Worm (Caenorhabditis elegans) whole organism, young adult: Measurements from ENCODE around the gene F44E2.6.
A peak's percentile ranks its signal among the peaks of the same experiment; 100 is the strongest.

ENCODE experiments used
- B0019.2 ChIP-seq: fragments of 200-800 bp; sonication (Bioruptor generic); conservative IDR thresholded peaks from 2 replicates; pipeline ENCODE4 v1.3.6; 2022; ENCODE audit warnings: missing genetic modification reagents, missing genetic modification characterization, missing compliant biosample characterization
- C06A6.2 ChIP-seq: fragments of 200-800 bp; sonication (Bioruptor generic); conservative IDR thresholded peaks from 2 replicates; pipeline ENCODE4 v1.3.6; 2022; ENCODE audit warnings: missing genetic modification characterization, missing compliant biosample characterization
- D2030.7 ChIP-seq: fragments of 200-800 bp; sonication (Bioruptor generic); IDR thresholded peaks from 2 replicates; pipeline ENCODE4 v1.3.6; 2022; ENCODE audit warnings: missing genetic modification reagents, missing genetic modification characterization, missing compliant biosample characterization
- F10E7.11 ChIP-seq: sonication (generic microtip); optimal IDR thresholded peaks from 2 replicates; lab custom pipeline; 2017; ENCODE audit warnings: mild to moderate bottlenecking, missing genetic modification characterization, moderate library complexity, missing compliant biosample characterization
- F22D6.2 ChIP-seq: sonication (generic microtip); optimal IDR thresholded peaks from 2 replicates; lab custom pipeline; 2016; ENCODE audit warnings: mild to moderate bottlenecking, missing genetic modification characterization, missing compliant biosample characterization
- F37B4.10 ChIP-seq: fragments of 200-800 bp; sonication (Bioruptor generic); IDR thresholded peaks from 2 replicates; pipeline ENCODE4 v1.3.6; 2022; ENCODE audit warnings: missing genetic modification characterization, missing compliant biosample characterization
- F52B5.7 ChIP-seq: sonication (generic microtip); optimal IDR thresholded peaks from 2 replicates; lab custom pipeline; 2016; ENCODE audit warnings: mild to moderate bottlenecking, missing genetic modification characterization, missing compliant biosample characterization
- F55B11.4 ChIP-seq: sonication (generic microtip); optimal IDR thresholded peaks from 2 replicates; lab custom pipeline; 2016; ENCODE audit warnings: missing compliant biosample characterization, missing genetic modification characterization, borderline replicate concordance; ENCODE audit not compliant: insufficient read depth
- Y56A3A.18 ChIP-seq: fragments of 200-800 bp; sonication (Bioruptor generic); IDR thresholded peaks from 2 replicates; pipeline ENCODE4 v1.3.6; 2022; ENCODE audit warnings: missing genetic modification reagents, missing genetic modification characterization, missing compliant biosample characterization
- aptf-3 ChIP-seq: fragments of 200-800 bp; sonication (Bioruptor generic); IDR thresholded peaks from 2 replicates; pipeline ENCODE4 v1.3.6; 2022; ENCODE audit warnings: missing genetic modification characterization, missing compliant biosample characterization
- bed-2 ChIP-seq: fragments of 200-800 bp; sonication (Bioruptor generic); IDR thresholded peaks from 2 replicates; pipeline ENCODE4 v1.3.6; 2022; ENCODE audit warnings: missing genetic modification reagents, missing genetic modification characterization, missing compliant biosample characterization
- ceh-27 ChIP-seq: fragments of 200-800 bp; sonication (Bioruptor generic); optimal IDR thresholded peaks from 2 replicates; lab custom pipeline; 2018; ENCODE audit warnings: mild to moderate bottlenecking, missing genetic modification characterization, moderate library complexity, missing compliant biosample characterization
- ceh-79 ChIP-seq: sonication (generic microtip); optimal IDR thresholded peaks from 2 replicates; lab custom pipeline; 2017; ENCODE audit warnings: mild to moderate bottlenecking, missing genetic modification characterization, missing compliant biosample characterization
- die-1 ChIP-seq: sonication (generic microtip); optimal IDR thresholded peaks from 2 replicates; lab custom pipeline; 2016; ENCODE audit warnings: missing genotype, mild to moderate bottlenecking, missing genetic modification characterization, missing compliant biosample characterization
- dpff-1 ChIP-seq: sonication (generic microtip); optimal IDR thresholded peaks from 2 replicates; lab custom pipeline; 2017; ENCODE audit warnings: mild to moderate bottlenecking, missing genetic modification characterization, missing compliant biosample characterization
- efl-1 ChIP-seq: fragments of 150-350 bp; optimal IDR thresholded peaks from 2 replicates; lab custom pipeline; 2014; ENCODE audit warnings: missing biosample characterization, missing genetic modification reagents, missing genetic modification characterization
- ekl-4 ChIP-seq: fragments of 200-800 bp; sonication (Bioruptor generic); IDR thresholded peaks from 2 replicates; pipeline ENCODE4 v1.3.6; 2022; ENCODE audit warnings: missing genetic modification reagents, missing genetic modification characterization, missing compliant biosample characterization
- ets-4 ChIP-seq: fragments of 200-800 bp; sonication (Bioruptor generic); optimal IDR thresholded peaks from 2 replicates; lab custom pipeline; 2018; ENCODE audit warnings: mild to moderate bottlenecking, missing genetic modification characterization, missing compliant biosample characterization
- hlh-12 ChIP-seq: sonication (generic microtip); optimal IDR thresholded peaks from 2 replicates; lab custom pipeline; 2016; ENCODE audit warnings: missing genetic modification characterization, missing compliant biosample characterization
- hmg-20 ChIP-seq: fragments of 200-800 bp; sonication (Bioruptor generic); IDR thresholded peaks from 2 replicates; pipeline ENCODE4 v1.3.6; 2022; ENCODE audit warnings: missing genetic modification reagents, missing genetic modification characterization, missing compliant biosample characterization
- hrde-1 ChIP-seq: sonication (generic microtip); optimal IDR thresholded peaks from 2 replicates; lab custom pipeline; 2016; ENCODE audit warnings: missing genetic modification characterization, mild to moderate bottlenecking, missing compliant biosample characterization, moderate library complexity, missing genotype, missing genetic modification reagents, borderline replicate concordance
- hsf-1 ChIP-seq: fragments of 200-800 bp; sonication (Bioruptor generic); IDR thresholded peaks from 2 replicates; pipeline ENCODE4 v1.3.6; 2022; ENCODE audit warnings: missing genetic modification reagents, missing genetic modification characterization, missing compliant biosample characterization
- let-607 ChIP-seq, 2 experiments: fragments of 200-800 bp in 1 of 2; sonication (Bioruptor generic) in 1 of 2; sonication (generic microtip) in 1 of 2; optimal IDR thresholded peaks; 2 replicates each; lab custom pipeline; 2016 to 2018; ENCODE audit warnings: mild to moderate bottlenecking in 2 of 2, missing compliant biosample characterization in 2 of 2, missing genetic modification characterization in 2 of 2, moderate library complexity in 2 of 2, missing genotype in 1 of 2
- lin-35 ChIP-seq, 3 experiments: fragments of 150-350 bp in 2 of 3; sonication (generic microtip) in 1 of 3; optimal IDR thresholded peaks; 2 replicates each; lab custom pipeline; 2014 to 2018; ENCODE audit warnings: missing biosample characterization in 3 of 3, missing genetic modification characterization in 3 of 3, missing genetic modification reagents in 3 of 3
- lsy-27 ChIP-seq: sonication (generic microtip); optimal IDR thresholded peaks from 2 replicates; lab custom pipeline; 2017; ENCODE audit warnings: missing genetic modification characterization, mild to moderate bottlenecking, missing compliant biosample characterization, antibody characterized with exemption, missing genotype, borderline replicate concordance; ENCODE audit not compliant: insufficient read depth
- mcd-1 ChIP-seq: fragments of 200-800 bp; sonication (Bioruptor generic); IDR thresholded peaks from 2 replicates; pipeline ENCODE4 v1.3.6; 2022; ENCODE audit warnings: missing genetic modification reagents, missing genetic modification characterization, missing compliant biosample characterization
- mes-4 ChIP-seq: sonication (generic microtip); optimal IDR thresholded peaks from 2 replicates; lab custom pipeline; 2016; ENCODE audit warnings: missing genotype, missing genetic modification characterization, missing compliant biosample characterization
- mxl-1 ChIP-seq: sonication (generic microtip); optimal IDR thresholded peaks from 2 replicates; lab custom pipeline; 2016; ENCODE audit warnings: missing genetic modification characterization, missing compliant biosample characterization
- nfyb-1 ChIP-seq: fragments of 200-800 bp; sonication (Bioruptor generic); IDR thresholded peaks from 2 replicates; pipeline ENCODE4 v1.3.6; 2022; ENCODE audit warnings: missing genetic modification reagents, missing genetic modification characterization, missing compliant biosample characterization
- nhr-27 ChIP-seq: fragments of 200-800 bp; sonication (Bioruptor generic); optimal IDR thresholded peaks from 2 replicates; lab custom pipeline; 2018; ENCODE audit warnings: mild to moderate bottlenecking, missing genetic modification characterization, moderate library complexity, missing compliant biosample characterization
- nhr-90 ChIP-seq: sonication (generic microtip); optimal IDR thresholded peaks from 2 replicates; lab custom pipeline; 2016; ENCODE audit warnings: missing genotype, mild to moderate bottlenecking, missing genetic modification characterization, missing compliant biosample characterization
- pha-4 ChIP-seq: fragments of 150-350 bp; sonication (generic microtip); optimal IDR thresholded peaks from 2 replicates; lab custom pipeline; 2014; ENCODE audit warnings: missing biosample characterization, missing genetic modification reagents, missing genetic modification characterization
- snpc-4 ChIP-seq, 5 experiments: fragments of 150-350 bp in 1 of 5; sonication (generic microtip) in 4 of 5; optimal IDR thresholded peaks; 2 replicates each; lab custom pipeline; 2014 to 2018; ENCODE audit warnings: missing genetic modification characterization in 5 of 5, missing biosample characterization in 3 of 5, antibody characterized with exemption in 2 of 5, mild to moderate bottlenecking in 2 of 5, missing compliant biosample characterization in 2 of 5, missing genotype in 2 of 5, moderate library complexity in 2 of 5, missing genetic modification reagents in 1 of 5
- somi-1 ChIP-seq: fragments of 200-800 bp; sonication (Bioruptor generic); optimal IDR thresholded peaks from 2 replicates; lab custom pipeline; 2018; ENCODE audit warnings: mild to moderate bottlenecking, missing genetic modification characterization, missing compliant biosample characterization
- tbx-9 ChIP-seq: sonication (generic microtip); optimal IDR thresholded peaks from 2 replicates; lab custom pipeline; 2016; ENCODE audit warnings: borderline replicate concordance, missing genetic modification characterization, inconsistent platforms, missing compliant biosample characterization
- tlf-1 ChIP-seq: fragments of 200-800 bp; sonication (Bioruptor generic); optimal IDR thresholded peaks from 2 replicates; lab custom pipeline; 2018; ENCODE audit warnings: mild to moderate bottlenecking, missing genetic modification characterization, missing compliant biosample characterization
- zim-3 ChIP-seq: sonication (generic microtip); optimal IDR thresholded peaks from 2 replicates; lab custom pipeline; 2017; ENCODE audit warnings: mild to moderate bottlenecking, missing genetic modification characterization, moderate library complexity, missing compliant biosample characterization
- ztf-18 ChIP-seq: sonication (generic microtip); optimal IDR thresholded peaks from 2 replicates; lab custom pipeline; 2016; ENCODE audit warnings: missing genotype, mild to moderate bottlenecking, missing genetic modification characterization, missing compliant biosample characterization

F44E2.6 gene

DNA sequence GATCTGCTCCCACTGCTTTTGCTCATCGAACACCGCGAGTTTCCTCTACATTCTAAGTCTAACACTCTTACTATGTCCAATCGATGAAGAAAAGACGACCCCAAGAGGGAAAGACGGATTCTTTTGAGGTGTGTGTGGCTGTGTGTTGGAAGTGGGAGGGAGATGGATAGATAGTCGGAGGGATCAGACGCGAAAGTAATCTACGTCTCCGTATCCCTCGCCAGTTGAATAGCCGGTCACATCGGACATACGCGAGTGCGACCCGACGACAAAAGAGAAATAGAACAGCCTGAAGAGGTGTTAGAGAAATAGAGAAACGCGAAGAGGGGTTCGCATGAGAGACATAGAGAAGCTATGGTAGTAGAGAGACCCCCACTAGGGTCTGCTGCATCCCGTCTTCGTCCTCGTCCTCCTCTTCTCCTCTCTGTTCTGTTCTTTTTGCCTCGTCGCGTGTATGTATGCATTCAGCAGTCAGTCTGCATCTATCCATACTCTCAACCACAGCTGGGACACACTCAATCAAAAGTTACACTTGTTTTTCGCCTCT, 49.3 kb downstream of the F44E2.6 start (continued):
- no peak for TF ChIP-seq mes-4 (tag; lab: Kevin White, UChicago)
- TF ChIP-seq ceh-27: peak; percentile 93
- no peak for TF ChIP-seq hrde-1 (tag; lab: Kevin White, UChicago)
- TF ChIP-seq zim-3: no peak
- peak; percentile 61 for TF ChIP-seq ets-4 (GFP tag; lab: Kevin White, UChicago)
- TF ChIP-seq F10E7.11 (tag; lab: Kevin White, UChicago): peak; percentile 55
- peak; percentile 82 for TF ChIP-seq die-1
- TF ChIP-seq aptf-3 (GFP tag; lab: Robert Waterston, UW): no peak
- no peak for TF ChIP-seq efl-1 (GFP tag; lab: Kevin White, UChicago)
- peak; percentile 60 for TF ChIP-seq ztf-18
- TF ChIP-seq hsf-1 (GFP tag; lab: Robert Waterston, UW): peak; percentile 52; the same call in 1 of the 2 replicates
- TF ChIP-seq Y56A3A.18 (GFP tag; lab: Robert Waterston, UW): no peak
- TF ChIP-seq mxl-1: no peak
- TF ChIP-seq nhr-27 (tag; lab: Kevin White, UChicago): no peak
- peak; percentile 81 for TF ChIP-seq mcd-1 (GFP tag; lab: Robert Waterston, UW)
- TF ChIP-seq F55B11.4 (tag; lab: Kevin White, UChicago): no peak
- TF ChIP-seq lin-35 (GFP tag; optimal IDR thresholded peaks at IDR 0.05; lab: Kevin White, UChicago): peak in 2 of 3 experiments; percentile 38 to 84
- no peak for TF ChIP-seq tbx-9 (tag; lab: Kevin White, UChicago)
- no peak for TF ChIP-seq ceh-79 (tag; lab: Kevin White, UChicago)
- peak; percentile 69; the same call in 1 of the 2 replicates for TF ChIP-seq bed-2
- no peak for TF ChIP-seq dpff-1 (tag; lab: Kevin White, UChicago)
- peak; percentile 89 for TF ChIP-seq nfyb-1
- peak; percentile 60 for TF ChIP-seq nhr-90 (tag; lab: Kevin White, UChicago)
- peak; percentile 87 for TF ChIP-seq snpc-4 (GFP tag; optimal IDR thresholded peaks at IDR 0.05; lab: Kevin White, UChicago)
- peak; percentile 89 to 91 (median 90) for TF ChIP-seq snpc-4 (tag; optimal IDR thresholded peaks at IDR 0.05; lab: Kevin White, UChicago)
- TF ChIP-seq F37B4.10 (GFP tag; lab: Robert Waterston, UW): no peak
- TF ChIP-seq F52B5.7 (tag; lab: Kevin White, UChicago): no peak
- TF ChIP-seq tlf-1: peak; percentile 67
- no peak; the same call in 1 of the 2 replicates for TF ChIP-seq B0019.2 (GFP tag; lab: Robert Waterston, UW)
- TF ChIP-seq C06A6.2 (GFP tag; lab: Robert Waterston, UW): peak; percentile 89
- TF ChIP-seq pha-4 (tag; lab: Kevin White, UChicago): peak; percentile 49
- TF ChIP-seq hlh-12 (tag; lab: Kevin White, UChicago): no peak
- TF ChIP-seq lsy-27 (tag; lab: Kevin White, UChicago): no peak
- TF ChIP-seq D2030.7 (GFP tag; lab: Robert Waterston, UW): peak; percentile 38
- no peak for TF ChIP-seq hmg-20 (GFP tag; lab: Robert Waterston, UW)
- peak; percentile 69 for TF ChIP-seq ekl-4
- peak; percentile 96 for TF ChIP-seq somi-1 (GFP tag; lab: Kevin White, UChicago)
- no peak for TF ChIP-seq F22D6.2 (tag; lab: Kevin White, UChicago)
- TF ChIP-seq let-607 (tag; optimal IDR thresholded peaks at IDR 0.05; lab: Kevin White, UChicago): peak in 1 of 2 experiments; percentile 68
